Worm (Caenorhabditis elegans) whole organism, L4 larva: ENCODE data around the gene athp-1.

ENCODE experiments used
- F26F4.8 ChIP-seq: fragments of 200-800 bp; sonication (Bioruptor generic); conservative IDR thresholded peaks from 2 replicates; pipeline ENCODE4 v1.3.6; 2022; ENCODE audit warnings: missing genetic modification characterization, missing compliant biosample characterization
- F37D6.2 ChIP-seq: sonication (generic microtip); optimal IDR thresholded peaks from 2 replicates; lab custom pipeline; 2016; ENCODE audit warnings: mild to moderate bottlenecking, missing genetic modification characterization, missing compliant biosample characterization
- F49E8.2 ChIP-seq: sonication (generic microtip); optimal IDR thresholded peaks from 2 replicates; lab custom pipeline; 2016; ENCODE audit warnings: missing compliant biosample characterization, mild to moderate bottlenecking, missing genetic modification characterization, borderline replicate concordance
- Y105C5A.15 ChIP-seq: fragments of 200-800 bp; sonication (Bioruptor generic); IDR thresholded peaks from 2 replicates; pipeline ENCODE4 v1.3.6; 2022; ENCODE audit warnings: missing genetic modification characterization, missing compliant biosample characterization
- Y48G9A.11 ChIP-seq: fragments of 200-800 bp; sonication (Bioruptor generic); IDR thresholded peaks from 2 replicates; pipeline ENCODE4 v1.3.6; 2022; ENCODE audit warnings: missing genetic modification reagents, missing genetic modification characterization, missing compliant biosample characterization
- Y5F2A.4 ChIP-seq: fragments of 200-800 bp; sonication (Bioruptor generic); optimal IDR thresholded peaks from 2 replicates; lab custom pipeline; 2018; ENCODE audit warnings: mild to moderate bottlenecking, missing genetic modification characterization, missing compliant biosample characterization
- ZK546.5 ChIP-seq, 2 experiments: sonication (generic microtip); optimal IDR thresholded peaks; 2 replicates each; lab custom pipeline; 2017; ENCODE audit warnings: missing biosample characterization in 2 of 2, missing genetic modification characterization in 2 of 2
- aly-2 ChIP-seq: sonication (generic microtip); optimal IDR thresholded peaks from 2 replicates; lab custom pipeline; 2018; ENCODE audit warnings: missing biosample characterization, missing genetic modification characterization
- ama-1 ChIP-seq: fragments of 150-350 bp; optimal IDR thresholded peaks from 2 replicates; lab custom pipeline; 2014; ENCODE audit warnings: inconsistent platforms, mixed read lengths
- attf-4 ChIP-seq: sonication (generic microtip); optimal IDR thresholded peaks from 3 replicates; lab custom pipeline; 2017; ENCODE audit warnings: missing biosample characterization, missing genetic modification characterization
- ceh-28 ChIP-seq: fragments of 150-350 bp; optimal IDR thresholded peaks from 2 replicates; lab custom pipeline; 2014; ENCODE audit warnings: missing biosample characterization, missing genetic modification reagents, missing genetic modification characterization
- ctbp-1 ChIP-seq: fragments of 200-800 bp; sonication (Bioruptor generic); IDR thresholded peaks from 2 replicates; pipeline ENCODE4 v1.3.6; 2022; ENCODE audit warnings: missing genetic modification reagents, missing genetic modification characterization, missing compliant biosample characterization
- daf-16 ChIP-seq, 3 experiments: sonication (generic microtip); optimal IDR thresholded peaks; 2 replicates each; lab custom pipeline; 2016 to 2017; ENCODE audit warnings: missing genetic modification characterization in 3 of 3, missing genetic modification reagents in 3 of 3, mild to moderate bottlenecking in 2 of 3, missing compliant biosample characterization in 2 of 3, missing biosample characterization in 1 of 3, moderate library complexity in 1 of 3
- dmd-8 ChIP-seq: fragments of 200-800 bp; sonication (Bioruptor generic); IDR thresholded peaks from 2 replicates; pipeline ENCODE4 v1.3.6; 2022; ENCODE audit warnings: missing genetic modification characterization, missing compliant biosample characterization
- dmd-9 ChIP-seq: fragments of 200-800 bp; sonication (Bioruptor generic); IDR thresholded peaks from 2 replicates; pipeline ENCODE4 v1.3.6; 2022; ENCODE audit warnings: missing genetic modification reagents, missing genetic modification characterization, missing compliant biosample characterization
- dpl-1 ChIP-seq: fragments of 150-350 bp; optimal IDR thresholded peaks from 2 replicates; lab custom pipeline; 2014; ENCODE audit warnings: missing biosample characterization, missing genetic modification reagents, missing genetic modification characterization
- egl-43 ChIP-seq: fragments of 200-800 bp; sonication (Bioruptor generic); IDR thresholded peaks from 2 replicates; pipeline ENCODE4 v1.3.6; 2022; ENCODE audit warnings: missing genetic modification reagents, missing genetic modification characterization, missing compliant biosample characterization
- hlh-30 ChIP-seq: sonication (generic microtip); optimal IDR thresholded peaks from 2 replicates; lab custom pipeline; 2017; ENCODE audit warnings: antibody characterized with exemption, mild to moderate bottlenecking, missing genetic modification characterization, missing compliant biosample characterization; ENCODE audit not compliant: insufficient read depth
- hmg-1.1 ChIP-seq: fragments of 200-800 bp; sonication (Bioruptor generic); IDR thresholded peaks from 2 replicates; pipeline ENCODE4 v1.3.6; 2022; ENCODE audit warnings: missing genetic modification reagents, missing genetic modification characterization, missing compliant biosample characterization
- jun-1 ChIP-seq: fragments of 150-350 bp; optimal IDR thresholded peaks from 2 replicates; lab custom pipeline; 2014; ENCODE audit warnings: missing biosample characterization, missing genetic modification reagents, missing genetic modification characterization
- lin-13 ChIP-seq: fragments of 150-350 bp; optimal IDR thresholded peaks from 2 replicates; lab custom pipeline; 2014; ENCODE audit warnings: missing biosample characterization, missing genetic modification reagents, missing genetic modification characterization
- lin-29 ChIP-seq: fragments of 200-800 bp; sonication (Bioruptor generic); IDR thresholded peaks from 2 replicates; pipeline ENCODE4 v1.3.6; 2022; ENCODE audit warnings: missing genetic modification reagents, missing genetic modification characterization, missing compliant biosample characterization
- lin-38 ChIP-seq: fragments of 200-800 bp; sonication (Bioruptor generic); IDR thresholded peaks from 2 replicates; pipeline ENCODE4 v1.3.6; 2022; ENCODE audit warnings: missing genetic modification reagents, missing genetic modification characterization, missing compliant biosample characterization
- lir-3 ChIP-seq: sonication (generic microtip); optimal IDR thresholded peaks from 2 replicates; lab custom pipeline; 2016; ENCODE audit warnings: mild to moderate bottlenecking, missing genetic modification characterization, missing compliant biosample characterization
- lsy-2 ChIP-seq, 2 experiments: fragments of 150-350 bp in 1 of 2; sonication (generic microtip) in 1 of 2; optimal IDR thresholded peaks; 2 replicates each; lab custom pipeline; 2014 to 2017; ENCODE audit warnings: missing biosample characterization in 2 of 2, missing genetic modification characterization in 2 of 2
- madf-9 ChIP-seq: fragments of 200-800 bp; sonication (Bioruptor generic); conservative IDR thresholded peaks from 2 replicates; pipeline ENCODE4 v1.3.6; 2022; ENCODE audit warnings: missing genetic modification reagents, missing genetic modification characterization, missing compliant biosample characterization
- mdl-1 ChIP-seq, 2 experiments: fragments of 150-350 bp in 1 of 2; sonication (generic microtip) in 1 of 2; optimal IDR thresholded peaks; 2 replicates each; lab custom pipeline; 2014 to 2017; ENCODE audit warnings: missing biosample characterization in 2 of 2, missing genetic modification characterization in 2 of 2
- mdt-29 ChIP-seq: fragments of 200-800 bp; sonication (Bioruptor generic); IDR thresholded peaks from 2 replicates; pipeline ENCODE4 v1.3.6; 2022; ENCODE audit warnings: missing genetic modification reagents, missing genetic modification characterization, missing compliant biosample characterization
- mes-2 ChIP-seq: sonication (generic microtip); optimal IDR thresholded peaks from 2 replicates; lab custom pipeline; 2016; ENCODE audit warnings: missing genotype, mild to moderate bottlenecking, missing genetic modification characterization, missing compliant biosample characterization; ENCODE audit not compliant: poor library complexity, severe bottlenecking
- nhr-28 ChIP-seq: fragments of 150-350 bp; optimal IDR thresholded peaks from 2 replicates; lab custom pipeline; 2014; ENCODE audit warnings: missing biosample characterization, missing genetic modification characterization
- nhr-41 ChIP-seq: fragments of 200-800 bp; sonication (Bioruptor generic); IDR thresholded peaks from 2 replicates; pipeline ENCODE4 v1.3.6; 2022; ENCODE audit warnings: missing genetic modification reagents, missing genetic modification characterization, missing compliant biosample characterization
- nhr-42 ChIP-seq: fragments of 200-800 bp; sonication (Bioruptor generic); IDR thresholded peaks from 2 replicates; pipeline ENCODE4 v1.3.6; 2022; ENCODE audit warnings: missing genetic modification characterization, missing compliant biosample characterization
- nhr-6 ChIP-seq: fragments of 150-350 bp; optimal IDR thresholded peaks from 2 replicates; lab custom pipeline; 2014; ENCODE audit warnings: missing biosample characterization, missing genetic modification characterization
- nhr-77 ChIP-seq: fragments of 150-350 bp; optimal IDR thresholded peaks from 2 replicates; lab custom pipeline; 2014; ENCODE audit warnings: missing biosample characterization, missing genetic modification characterization
- rbr-2 ChIP-seq: sonication (generic microtip); optimal IDR thresholded peaks from 2 replicates; lab custom pipeline; 2016; ENCODE audit warnings: missing genotype, missing genetic modification characterization, missing compliant biosample characterization
- saeg-2 ChIP-seq: fragments of 200-800 bp; sonication (Bioruptor generic); IDR thresholded peaks from 2 replicates; pipeline ENCODE4 v1.3.6; 2022; ENCODE audit warnings: missing genetic modification reagents, missing genetic modification characterization, missing compliant biosample characterization
- skn-1 ChIP-seq: fragments of 150-350 bp; optimal IDR thresholded peaks from 2 replicates; lab custom pipeline; 2014; ENCODE audit warnings: missing biosample characterization, missing genetic modification characterization
- snpc-1.2 ChIP-seq: fragments of 200-800 bp; sonication (Bioruptor generic); IDR thresholded peaks from 2 replicates; pipeline ENCODE4 v1.3.6; 2022; ENCODE audit warnings: missing genetic modification reagents, missing genetic modification characterization, missing compliant biosample characterization
- spr-3 ChIP-seq: fragments of 200-800 bp; sonication (Bioruptor generic); optimal IDR thresholded peaks from 2 replicates; lab custom pipeline; 2018; ENCODE audit warnings: mild to moderate bottlenecking, missing genetic modification characterization, missing compliant biosample characterization
- unc-130 ChIP-seq: sonication (generic microtip); optimal IDR thresholded peaks from 2 replicates; lab custom pipeline; 2016; ENCODE audit warnings: missing genetic modification reagents, missing genetic modification characterization, missing compliant biosample characterization
- unc-39 ChIP-seq: sonication (generic microtip); optimal IDR thresholded peaks from 2 replicates; lab custom pipeline; 2017; ENCODE audit warnings: missing biosample characterization, missing genetic modification characterization
- unc-62 ChIP-seq, 3 experiments: fragments of 150-350 bp in 1 of 3; sonication (generic microtip); optimal IDR thresholded peaks in 2 of 3; peaks in 1 of 3; 1 replicate in 1 of 3; 2 replicates in 2 of 3; lab custom pipeline; 2014 to 2017; ENCODE audit warnings: missing biosample characterization in 3 of 3, missing genetic modification characterization in 3 of 3, missing genetic modification reagents in 3 of 3, missing genotype in 1 of 3
- zag-1 ChIP-seq: fragments of 150-350 bp; optimal IDR thresholded peaks from 2 replicates; lab custom pipeline; 2014; ENCODE audit warnings: missing biosample characterization, missing genetic modification characterization
- zfp-2 ChIP-seq: sonication (generic microtip); optimal IDR thresholded peaks from 2 replicates; lab custom pipeline; 2016; ENCODE audit warnings: mild to moderate bottlenecking, missing genetic modification characterization, missing compliant biosample characterization
- zfp-3 ChIP-seq: fragments of 200-800 bp; sonication (Bioruptor generic); conservative IDR thresholded peaks from 2 replicates; pipeline ENCODE4 v1.3.6; 2022; ENCODE audit warnings: missing genetic modification reagents, missing genetic modification characterization, missing compliant biosample characterization
- zip-11 ChIP-seq: fragments of 200-800 bp; sonication (Bioruptor generic); IDR thresholded peaks from 2 replicates; pipeline ENCODE4 v1.3.6; 2022; ENCODE audit warnings: missing genetic modification characterization, missing compliant biosample characterization
- zip-2 ChIP-seq: fragments of 150-350 bp; optimal IDR thresholded peaks from 2 replicates; lab custom pipeline; 2014; ENCODE audit warnings: missing biosample characterization, missing genetic modification characterization

Gene athp-1

DNA sequence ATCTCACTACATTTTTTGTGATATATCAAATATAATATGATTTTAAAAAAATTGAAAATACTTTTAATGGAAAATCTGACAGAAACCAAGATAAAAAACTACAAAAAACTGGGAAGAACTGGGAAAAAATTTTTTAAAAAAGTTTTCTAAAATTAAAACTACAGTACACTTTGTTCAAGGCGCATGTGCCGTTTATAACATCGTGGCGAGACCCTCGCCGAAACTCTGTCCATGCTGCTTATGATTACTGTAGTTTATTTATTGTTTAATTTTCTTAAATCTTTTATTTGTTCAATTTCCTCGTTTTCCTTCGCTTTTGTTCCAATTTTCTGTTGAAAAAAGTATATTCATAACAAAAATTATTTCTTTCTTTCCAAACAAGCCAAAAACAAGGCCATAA, at the start of gene athp-1:
athp-1 (plus strand) TSS at position 305 of the 400 bp plus-strand sequence.
- TF ChIP-seq nhr-41 (no peak), lin-38 (GFP tag; lab: Robert Waterston, UW) (peak; percentile 46), aly-2 (tag; lab: Kevin White, UChicago) (no peak), lir-3 (tag; lab: Kevin White, UChicago) (no peak), unc-39 (no peak), zfp-2 (tag; lab: Kevin White, UChicago) (no peak), F37D6.2 (tag; lab: Kevin White, UChicago) (no peak), lsy-2 (tag; optimal IDR thresholded peaks at IDR 0.05; lab: Kevin White, UChicago) (peak in 1 of 2 experiments; percentile 52), mdt-29 (GFP tag; lab: Robert Waterston, UW) (no peak), mdl-1 (tag; optimal IDR thresholded peaks at IDR 0.05; lab: Kevin White, UChicago) (no peak), Y5F2A.4 (GFP tag; lab: Kevin White, UChicago) (no peak), F26F4.8 (GFP tag; lab: Robert Waterston, UW) (no peak), ZK546.5 (tag; optimal IDR thresholded peaks at IDR 0.05; lab: Kevin White, UChicago) (no peak), ceh-28 (no peak), mes-2 (peak; percentile 28), zip-2 (tag; lab: Kevin White, UChicago) (no peak), snpc-1.2 (GFP tag; lab: Robert Waterston, UW) (no peak), unc-62 (GFP tag; optimal IDR thresholded peaks at IDR 0.05 in 1 of 2; lab: Kevin White, UChicago) (no peak), unc-62 (tag; optimal IDR thresholded peaks at IDR 0.05; lab: Kevin White, UChicago) (no peak), zag-1 (tag; lab: Kevin White, UChicago) (no peak), ama-1 (lab: Kevin White, UChicago) (no peak), unc-130 (peak; percentile 26), hlh-30 (tag; lab: Kevin White, UChicago) (no peak), madf-9 (no peak), F49E8.2 (tag; lab: Kevin White, UChicago) (peak; percentile 7)

DNA sequence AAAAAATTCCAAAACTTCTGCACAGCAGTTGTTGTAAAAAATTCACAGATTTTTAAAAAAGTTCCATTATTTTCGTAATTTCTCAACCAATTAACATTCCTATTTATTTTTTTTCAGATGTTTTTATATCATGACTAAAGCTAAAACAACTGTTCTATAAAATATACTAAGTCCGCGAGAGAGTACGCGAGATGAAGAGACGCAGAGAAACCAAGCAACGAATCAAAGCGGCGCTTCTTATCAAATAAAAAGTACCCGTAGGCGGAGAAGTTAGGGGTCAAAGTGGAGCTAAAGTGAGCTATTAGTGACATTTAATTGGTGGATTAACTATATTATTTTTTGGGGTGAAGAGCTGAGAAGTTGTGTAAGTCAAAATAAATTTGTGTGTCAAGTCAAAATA, 48.9 kb upstream of the athp-1 start, which contains the start of gene sbsp-1:
sbsp-1 (plus strand) TSS at position 301 of the 400 bp plus-strand sequence.
- TF ChIP-seq rbr-2 = no peak
- TF ChIP-seq skn-1 (tag; lab: Kevin White, UChicago) = no peak
- TF ChIP-seq ZK546.5 (tag; optimal IDR thresholded peaks at IDR 0.05; lab: Kevin White, UChicago) = no peak
- no peak for TF ChIP-seq dmd-8
- TF ChIP-seq jun-1 (tag; lab: Kevin White, UChicago) = no peak
- TF ChIP-seq Y105C5A.15 (GFP tag; lab: Robert Waterston, UW) = no peak
- TF ChIP-seq nhr-6 = no peak
- no peak for TF ChIP-seq lin-13 (GFP tag; lab: Kevin White, UChicago)
- no peak for TF ChIP-seq zfp-3 (GFP tag; lab: Robert Waterston, UW)
- TF ChIP-seq nhr-42 = no peak
- no peak for TF ChIP-seq Y48G9A.11 (GFP tag; lab: Robert Waterston, UW)
- no peak for TF ChIP-seq dmd-9 (GFP tag; lab: Robert Waterston, UW)
- no peak for TF ChIP-seq attf-4 (tag; lab: Kevin White, UChicago)
- no peak for TF ChIP-seq snpc-1.2 (GFP tag; lab: Robert Waterston, UW)
- TF ChIP-seq, all 104 proteins: peak for 0

DNA sequence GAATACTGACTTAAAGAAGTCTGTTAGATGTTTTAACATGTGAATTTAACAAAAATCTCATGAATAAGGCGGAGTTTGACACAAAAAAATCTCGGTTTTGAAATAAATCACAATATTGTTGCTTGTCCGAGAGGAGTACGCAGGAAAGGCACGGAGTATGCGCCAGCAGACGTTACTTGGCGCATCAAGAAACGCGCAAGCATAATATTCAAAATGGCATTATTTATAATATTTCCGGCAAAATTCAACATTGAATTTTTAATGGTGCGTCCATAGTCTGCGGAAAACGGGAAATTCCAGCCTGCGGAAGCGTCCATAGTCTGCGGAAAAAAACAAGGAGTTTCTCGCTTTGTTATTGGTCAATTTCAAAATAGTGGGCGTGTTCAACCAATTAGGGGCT, 36.7 kb upstream of the athp-1 start, which contains the start of gene pde-12:
pde-12 (minus strand) TSS at position 148 of the 400 bp plus-strand sequence.
- TF ChIP-seq lsy-2 (tag; optimal IDR thresholded peaks at IDR 0.05; lab: Kevin White, UChicago) = peak; percentile 31 to 93
- TF ChIP-seq ctbp-1 = peak; percentile 61
- TF ChIP-seq madf-9 = peak; percentile 52; the same call in 1 of the 2 replicates
- TF ChIP-seq spr-3 (GFP tag; lab: Kevin White, UChicago) = peak; percentile 63
- TF ChIP-seq zip-11 (GFP tag; lab: Robert Waterston, UW) = no peak
- TF ChIP-seq daf-16 (GFP tag; optimal IDR thresholded peaks at IDR 0.05; lab: Kevin White, UChicago) = peak in 1 of 2 experiments; percentile 33
- TF ChIP-seq daf-16 (tag; optimal IDR thresholded peaks at IDR 0.05; lab: Kevin White, UChicago) = peak; percentile 39
- no peak for TF ChIP-seq zag-1 (tag; lab: Kevin White, UChicago)
- TF ChIP-seq unc-62 (GFP tag; optimal IDR thresholded peaks at IDR 0.05 in 1 of 2; lab: Kevin White, UChicago) = peak in 1 of 2 experiments; percentile 81
- TF ChIP-seq unc-62 (tag; optimal IDR thresholded peaks at IDR 0.05; lab: Kevin White, UChicago) = no peak
- TF ChIP-seq egl-43 (GFP tag; lab: Robert Waterston, UW) = no peak
- peak; percentile 44 for TF ChIP-seq nhr-28 (tag; lab: Kevin White, UChicago)
- TF ChIP-seq saeg-2 (GFP tag; lab: Robert Waterston, UW) = 0 out of 2 replicates have a peak, but pooled peaks have one; percentile 54
- TF ChIP-seq hmg-1.1 (GFP tag; lab: Robert Waterston, UW) = peak; percentile 87
- TF ChIP-seq F49E8.2 (tag; lab: Kevin White, UChicago) = peak; percentile 54
- 0 out of 2 replicates have a peak, but pooled peaks have one; percentile 34 for TF ChIP-seq lin-29 (GFP tag; lab: Robert Waterston, UW)
- peak; percentile 61 for TF ChIP-seq nhr-6
- TF ChIP-seq attf-4 (tag; lab: Kevin White, UChicago) = no peak
- TF ChIP-seq nhr-77 = peak; percentile 61
- TF ChIP-seq dpl-1 (GFP tag; lab: Kevin White, UChicago) = peak; percentile 87
